Worm (Caenorhabditis elegans): Measurements from ENCODE around the gene C07H6.2.
A peak's percentile ranks its signal among the peaks of the same experiment; 100 is the strongest.

C07H6.2 gene

DNA sequence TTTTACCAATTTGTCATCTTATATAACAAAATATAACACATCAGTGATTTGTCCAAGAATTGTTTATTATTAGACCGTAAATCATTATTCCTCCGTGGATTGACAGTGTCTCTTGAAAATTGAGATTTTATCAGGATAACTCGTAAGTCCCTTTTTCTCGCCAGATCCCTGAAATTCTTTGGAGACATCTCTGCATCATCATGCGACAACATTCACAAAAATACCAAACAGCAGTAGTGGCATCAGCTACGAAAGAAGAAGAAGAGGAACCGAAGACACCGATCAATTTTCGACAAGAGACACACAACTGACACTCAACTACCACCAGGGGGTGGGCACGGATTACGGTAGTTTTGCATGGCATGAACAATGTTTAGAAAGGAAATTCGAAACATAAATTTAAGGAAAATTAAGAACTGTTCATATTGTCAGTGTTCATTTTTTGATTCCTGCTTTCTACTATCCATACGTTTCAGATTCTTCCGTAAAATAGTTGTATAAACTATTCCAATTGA is 4.1 kb downstream of the C07H6.2 start:
- TF ChIP-seq nhr-111 (GFP tag; optimal IDR thresholded peaks at IDR 0.05) (no peak), F10B5.3 (tag; optimal IDR thresholded peaks at IDR 0.05) (no peak), zip-2 (tag; optimal IDR thresholded peaks at IDR 0.05) (no peak), daf-8 (GFP tag; IDR thresholded peaks at IDR 0.05) (no peak), ctbp-1 (GFP tag; IDR thresholded peaks at IDR 0.05) (no peak), ces-1 (GFP tag; optimal IDR thresholded peaks at IDR 0.05) (no peak), pha-4 (GFP tag; IDR thresholded peaks at IDR 0.05) (no peak), pha-4 (tag; optimal IDR thresholded peaks at IDR 0.05) (no peak), lin-38 (GFP tag; IDR thresholded peaks at IDR 0.05) (no peak), lin-39 (tag; optimal IDR thresholded peaks at IDR 0.05) (no peak), saeg-2 (GFP tag; IDR thresholded peaks at IDR 0.05) (no peak), ztf-7 (tag; optimal IDR thresholded peaks at IDR 0.05) (no peak), ceh-82 (tag; optimal IDR thresholded peaks at IDR 0.05) (no peak), lin-1 (GFP tag; IDR thresholded peaks at IDR 0.05) (no peak), jun-1 (tag; optimal IDR thresholded peaks at IDR 0.05) (no peak), php-3 (GFP tag; IDR thresholded peaks at IDR 0.05) (no peak), Y5F2A.4 (GFP tag; optimal IDR thresholded peaks at IDR 0.05) (no peak), lin-15B (tag; optimal IDR thresholded peaks at IDR 0.05) (no peak), hlh-30 (tag; optimal IDR thresholded peaks at IDR 0.05; ENCODE audit: insufficient read depth) (peak; percentile 13), dve-1 (tag; optimal IDR thresholded peaks at IDR 0.05; ENCODE audit: insufficient read depth) (no peak), F49E8.2 (tag; optimal IDR thresholded peaks at IDR 0.05; ENCODE audit: borderline replicate concordance) (no peak), Y48G9A.11 (GFP tag; IDR thresholded peaks at IDR 0.05) (no peak), T20F7.1 (GFP tag; optimal IDR thresholded peaks at IDR 0.05) (no peak), unc-62 (GFP tag; optimal IDR thresholded peaks at IDR 0.05 in 1 of 2) (peak in 1 of 2 experiments; percentile 74), unc-62 (tag; optimal IDR thresholded peaks at IDR 0.05) (no peak), hmg-1.1 (GFP tag; IDR thresholded peaks at IDR 0.05) (no peak), mxl-2 (GFP tag; conservative IDR thresholded peaks at IDR 0.05) (no peak), unc-39 (tag; optimal IDR thresholded peaks at IDR 0.05) (no peak), lsy-2 (tag; optimal IDR thresholded peaks at IDR 0.05) (peak; percentile 40 to 76)

DNA sequence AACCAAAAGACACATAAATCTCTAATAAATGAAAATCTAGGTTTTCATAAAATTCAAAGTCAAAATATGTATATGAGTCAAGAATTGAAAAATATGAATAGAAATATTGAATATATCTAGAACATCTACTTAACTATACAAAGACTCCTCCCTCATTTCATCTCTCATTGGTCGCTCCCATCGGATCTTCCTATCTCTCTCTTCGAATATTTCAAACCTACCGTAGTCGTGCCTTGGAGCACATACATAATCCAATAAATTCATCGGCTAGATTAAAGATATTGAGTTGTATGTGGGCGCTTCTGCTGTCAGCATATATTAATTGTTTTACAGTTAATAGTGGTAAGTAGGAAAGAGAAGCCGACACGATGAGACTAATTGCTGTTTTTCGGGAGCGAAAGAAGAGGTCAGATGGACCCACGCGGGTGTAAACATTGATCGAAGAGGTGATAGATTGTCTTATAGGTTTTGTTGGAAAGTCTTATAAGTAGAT is 6.2 kb downstream of the C07H6.2 start:
- TF ChIP-seq lsy-2 (tag; optimal IDR thresholded peaks at IDR 0.05) (peak in 1 of 2 experiments; percentile 5), unc-62 (GFP tag; optimal IDR thresholded peaks at IDR 0.05 in 1 of 2) (peak in 1 of 2 experiments; percentile 31), unc-62 (tag; optimal IDR thresholded peaks at IDR 0.05) (no peak), saeg-2 (GFP tag; IDR thresholded peaks at IDR 0.05) (no peak)

DNA sequence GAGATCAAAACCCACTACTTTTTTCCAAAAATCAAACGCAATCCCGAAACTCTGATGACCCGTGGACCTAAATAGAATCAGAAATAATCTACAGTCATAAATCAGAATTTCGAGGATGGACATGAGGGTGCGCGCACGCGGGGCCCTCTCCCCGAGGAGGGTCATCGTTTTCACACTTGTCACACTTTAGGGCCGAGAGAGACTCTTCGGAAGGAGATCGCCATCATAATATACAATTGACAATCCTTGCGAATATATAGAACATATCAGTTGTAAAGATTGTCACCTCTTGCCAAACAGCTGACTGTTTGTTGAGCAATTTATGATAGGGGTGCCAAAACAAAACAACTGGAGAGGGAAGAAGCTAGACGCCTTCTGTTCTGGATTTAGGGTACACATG is 9.3 kb downstream of the C07H6.2 start:
- TF ChIP-seq egl-27 (tag; optimal IDR thresholded peaks at IDR 0.05) (no peak), nhr-11 (tag; optimal IDR thresholded peaks at IDR 0.05) (no peak), unc-39 (tag; optimal IDR thresholded peaks at IDR 0.05) (no peak), nhr-25 (tag; optimal IDR thresholded peaks at IDR 0.05; ENCODE audit: borderline replicate concordance, insufficient read depth) (no peak), fos-1 (tag; optimal IDR thresholded peaks at IDR 0.05) (no peak), sdz-12 (GFP tag; optimal IDR thresholded peaks at IDR 0.05) (no peak), spr-3 (GFP tag; optimal IDR thresholded peaks at IDR 0.05) (no peak)

DNA sequence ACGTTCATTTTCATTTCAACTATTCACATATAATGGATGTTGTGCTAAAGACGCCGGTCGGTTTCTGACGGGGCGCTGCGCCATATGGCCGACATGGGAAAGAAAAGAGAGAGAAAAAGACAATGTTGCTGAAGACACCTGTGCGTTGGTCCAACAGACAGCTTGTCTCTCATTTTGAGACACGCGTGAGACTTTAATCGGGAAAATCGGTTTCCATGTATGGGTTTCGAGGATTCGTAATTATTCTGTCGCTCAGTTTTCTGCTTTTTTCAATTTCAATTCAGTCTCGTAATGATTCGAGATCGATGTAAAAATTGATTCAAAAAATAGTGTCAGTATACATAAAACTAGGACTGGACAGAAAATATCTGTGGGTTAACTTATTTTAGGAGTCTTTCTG is 10.0 kb downstream of the C07H6.2 start:
- TF ChIP-seq skn-1 (tag; optimal IDR thresholded peaks at IDR 0.05) (no peak), nhr-111 (GFP tag; optimal IDR thresholded peaks at IDR 0.05) (no peak), nhr-237 (tag; optimal IDR thresholded peaks at IDR 0.05) (no peak), Y75B8A.6 (GFP tag; IDR thresholded peaks at IDR 0.05) (no peak), saeg-2 (GFP tag; IDR thresholded peaks at IDR 0.05) (no peak), ceh-20 (GFP tag; IDR thresholded peaks at IDR 0.05) (no peak), mdl-1 (tag; optimal IDR thresholded peaks at IDR 0.05) (no peak), unc-62 (GFP tag; optimal IDR thresholded peaks at IDR 0.05 in 1 of 2) (peak in 1 of 2 experiments; percentile 97), unc-62 (tag; optimal IDR thresholded peaks at IDR 0.05) (no peak), nhr-48 (tag; optimal IDR thresholded peaks at IDR 0.05) (no peak)
